Worm (Caenorhabditis elegans): ENCODE measurements around the gene K01B6.3.

The K01B6.3 gene

ce11 chrIII:9326528-9326927 lies 26.5 kb downstream of the K01B6.3 start (continued):
- no peak for TF ChIP-seq ama-1 (optimal IDR thresholded peaks at IDR 0.05)
- no peak for TF ChIP-seq dmd-8 (GFP tag; IDR thresholded peaks at IDR 0.05)
- TF ChIP-seq zfp-3 (GFP tag; conservative IDR thresholded peaks at IDR 0.05) = no peak
- TF ChIP-seq ces-1 (GFP tag; optimal IDR thresholded peaks at IDR 0.05) = no peak
- no peak for TF ChIP-seq ceh-28 (tag; optimal IDR thresholded peaks at IDR 0.05)
- TF ChIP-seq tra-1 (GFP tag; IDR thresholded peaks at IDR 0.05) = peak; percentile 75
- TF ChIP-seq unc-39 (tag; optimal IDR thresholded peaks at IDR 0.05) = no peak
- no peak for TF ChIP-seq ztf-11 (tag; optimal IDR thresholded peaks at IDR 0.05)
- no peak for TF ChIP-seq egl-27 (tag; optimal IDR thresholded peaks at IDR 0.05)
- TF ChIP-seq zfp-2 (tag; optimal IDR thresholded peaks at IDR 0.05) = no peak
- peak; percentile 96 for TF ChIP-seq pqm-1 (tag; optimal IDR thresholded peaks at IDR 0.05)
- no peak for TF ChIP-seq lsy-2 (tag; optimal IDR thresholded peaks at IDR 0.05)
- TF ChIP-seq daf-16 (GFP tag; optimal IDR thresholded peaks at IDR 0.05) = peak in 1 of 2 experiments; percentile 48
- TF ChIP-seq daf-16 (tag; optimal IDR thresholded peaks at IDR 0.05) = peak; percentile 69
- TF ChIP-seq snpc-1.2 (GFP tag; IDR thresholded peaks at IDR 0.05) = no peak
- no peak for TF ChIP-seq attf-4 (tag; optimal IDR thresholded peaks at IDR 0.05)
- no peak for TF ChIP-seq F37D6.2 (tag; optimal IDR thresholded peaks at IDR 0.05)
- TF ChIP-seq set-16 (GFP tag; IDR thresholded peaks at IDR 0.05) = no peak
- no peak for TF ChIP-seq ceh-20 (GFP tag; IDR thresholded peaks at IDR 0.05)
- peak; percentile 88 for TF ChIP-seq nhr-28 (tag; optimal IDR thresholded peaks at IDR 0.05)
- no peak for TF ChIP-seq dmd-9 (GFP tag; IDR thresholded peaks at IDR 0.05)
- TF ChIP-seq hmg-1.1 (GFP tag; IDR thresholded peaks at IDR 0.05) = no peak
- TF ChIP-seq lin-15B (tag; optimal IDR thresholded peaks at IDR 0.05) = no peak
- TF ChIP-seq aly-2 (tag; optimal IDR thresholded peaks at IDR 0.05) = no peak
- peak; percentile 75 for TF ChIP-seq php-3 (GFP tag; IDR thresholded peaks at IDR 0.05)
- TF ChIP-seq gei-8 (GFP tag; optimal IDR thresholded peaks at IDR 0.05) = peak; percentile 70
- TF ChIP-seq R02D3.7 (tag; optimal IDR thresholded peaks at IDR 0.05) = no peak
- no peak for TF ChIP-seq tag-97 (GFP tag; IDR thresholded peaks at IDR 0.05)
- TF ChIP-seq daf-19 (GFP tag; conservative IDR thresholded peaks at IDR 0.05) = no peak
- no peak for TF ChIP-seq F44E2.7 (GFP tag; IDR thresholded peaks at IDR 0.05)
- no peak for TF ChIP-seq pha-4 (GFP tag; IDR thresholded peaks at IDR 0.05)
- no peak for TF ChIP-seq pha-4 (tag; optimal IDR thresholded peaks at IDR 0.05)
- TF ChIP-seq lir-3 (tag; optimal IDR thresholded peaks at IDR 0.05) = no peak
- peak; percentile 8 to 69 for TF ChIP-seq unc-62 (GFP tag; optimal IDR thresholded peaks at IDR 0.05 in 1 of 2)
- TF ChIP-seq unc-62 (tag; optimal IDR thresholded peaks at IDR 0.05) = no peak
- TF ChIP-seq Y105C5A.15 (GFP tag; IDR thresholded peaks at IDR 0.05) = no peak
- TF ChIP-seq nhr-48 (tag; optimal IDR thresholded peaks at IDR 0.05) = peak; percentile 81
- TF ChIP-seq nhr-77 (tag; optimal IDR thresholded peaks at IDR 0.05) = peak; percentile 72
- TF ChIP-seq mxl-2 (GFP tag; conservative IDR thresholded peaks at IDR 0.05) = no peak

ce11 chrIII:9327910-9328309 lies 27.9 kb downstream of the K01B6.3 start:
- TF ChIP-seq aha-1 (tag) = peak; percentile 93
- no peak for TF ChIP-seq madf-5 (GFP tag; IDR thresholded peaks at IDR 0.05)
- TF ChIP-seq nhr-102 (tag; optimal IDR thresholded peaks at IDR 0.05) = no peak

ce11 chrIII:9328732-9329131 lies 28.7 kb downstream of the K01B6.3 start:
- TF ChIP-seq unc-62 (GFP tag; optimal IDR thresholded peaks at IDR 0.05 in 1 of 2) = peak in 1 of 2 experiments; percentile 3
- no peak for TF ChIP-seq unc-62 (tag; optimal IDR thresholded peaks at IDR 0.05)
- peak; percentile 16 for TF ChIP-seq hlh-11 (tag; optimal IDR thresholded peaks at IDR 0.05)
- TF ChIP-seq nhr-11 (tag; optimal IDR thresholded peaks at IDR 0.05) = peak; percentile 51
- TF ChIP-seq hlh-30 (tag; optimal IDR thresholded peaks at IDR 0.05; ENCODE audit: insufficient read depth) = peak; percentile 28
- TF ChIP-seq dmd-6 (GFP tag; IDR thresholded peaks at IDR 0.05) = no peak
